Fruit fly (Drosophila melanogaster): ENCODE results near the gene CG1637.

The CG1637 gene

DNA sequence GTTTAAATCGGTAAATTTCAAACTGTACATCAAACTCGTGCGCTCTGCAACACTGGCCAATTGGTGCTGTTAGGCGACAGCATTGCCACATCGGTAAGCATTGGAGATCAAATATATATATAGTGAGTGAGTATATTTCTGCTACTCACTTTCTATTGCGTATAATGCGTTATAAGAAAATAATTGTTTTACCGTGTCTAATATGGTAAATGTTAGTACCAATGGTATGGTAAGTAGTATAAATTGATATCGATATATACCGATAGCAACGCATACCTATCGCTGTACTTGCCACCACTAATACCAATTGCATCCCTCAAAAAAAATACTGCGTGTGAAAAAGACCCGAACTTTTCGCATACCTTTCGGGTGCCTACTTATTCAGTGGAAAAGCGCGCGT is 20.3 kb downstream of the CG1637 start, which contains the start of the genes sofe and CG2186 (continued):
- peak; percentile 67 for TF ChIP-seq slbo (GFP tag; IDR thresholded peaks at IDR 0.05)
- peak; percentile 2 for TF ChIP-seq kni (GFP tag; optimal IDR thresholded peaks at IDR 0.05)
- no peak for TF ChIP-seq nau (GFP tag; optimal IDR thresholded peaks at IDR 0.05)
- peak; percentile 47 for TF ChIP-seq CG15696 (tag; optimal IDR thresholded peaks at IDR 0.05)
- no peak for TF ChIP-seq rib (GFP tag; IDR thresholded peaks at IDR 0.05)
- peak; percentile 97 for TF ChIP-seq CG10267 (tag; optimal IDR thresholded peaks at IDR 0.05)
- no peak for TF ChIP-seq CG10321 (GFP tag; IDR thresholded peaks at IDR 0.05)
- TF ChIP-seq Dll (GFP tag; IDR thresholded peaks at IDR 0.05; ENCODE audit: partially characterized antibody): peak; percentile 94
- TF ChIP-seq CG10366 (GFP tag; IDR thresholded peaks at IDR 0.05): peak; percentile 44; the same call in 1 of the 2 replicates
- TF ChIP-seq Aef1 (GFP tag; IDR thresholded peaks at IDR 0.05): 0 out of 3 replicates have a peak, but pooled peaks have one; percentile 20
- peak; percentile 61 for TF ChIP-seq bab2 (GFP tag; optimal IDR thresholded peaks at IDR 0.05)
- no peak for TF ChIP-seq CG11085 (GFP tag; IDR thresholded peaks at IDR 0.05)
- TF ChIP-seq wek (GFP tag; optimal IDR thresholded peaks at IDR 0.05): no peak
- no peak for TF ChIP-seq Hr39 (optimal IDR thresholded peaks at IDR 0.05)
- 0 out of 2 replicates have a peak, but pooled peaks have one; percentile 14 for TF ChIP-seq CG7372 (GFP tag; IDR thresholded peaks at IDR 0.05)
- TF ChIP-seq vfl (GFP tag; optimal IDR thresholded peaks at IDR 0.05): peak; percentile 44
- no peak for TF ChIP-seq D19B (GFP tag; optimal IDR thresholded peaks at IDR 0.05)
- TF ChIP-seq Bteb2 (GFP tag; optimal IDR thresholded peaks at IDR 0.05): peak; percentile 25
- peak; percentile 10 for TF ChIP-seq Mad (GFP tag; optimal IDR thresholded peaks at IDR 0.05)
- TF ChIP-seq CG3281 (GFP tag; optimal IDR thresholded peaks at IDR 0.05): peak; percentile 16
- peak; percentile 28 for TF ChIP-seq CG17359 (tag; optimal IDR thresholded peaks at IDR 0.05)
- TF ChIP-seq CG3163 (GFP tag; optimal IDR thresholded peaks at IDR 0.05): no peak
- no peak for TF ChIP-seq ATbp (GFP tag; optimal IDR thresholded peaks at IDR 0.05)
- TF ChIP-seq Awh (GFP tag; IDR thresholded peaks at IDR 0.05): no peak

dm6 chrX:10854686-10855085 is 23.0 kb downstream of the CG1637 start, which contains the start of gene feo:
feo (minus strand) TSS chrX:10854869.
- TF ChIP-seq TFAM (GFP tag; optimal IDR thresholded peaks at IDR 0.05): no peak
- TF ChIP-seq CG16863 (GFP tag; optimal IDR thresholded peaks at IDR 0.05): no peak
- peak; percentile 32 for TF ChIP-seq sens (GFP tag)
- TF ChIP-seq CG17829 (tag; optimal IDR thresholded peaks at IDR 0.05): no peak
- TF ChIP-seq Myb (GFP tag; optimal IDR thresholded peaks at IDR 0.05): peak; percentile 95
- TF ChIP-seq nerfin-1 (tag; optimal IDR thresholded peaks at IDR 0.05): no peak
- no peak for TF ChIP-seq CG5180 (GFP tag; optimal IDR thresholded peaks at IDR 0.05)
- peak; percentile 96 for TF ChIP-seq phol (tag; optimal IDR thresholded peaks at IDR 0.05)
- TF ChIP-seq CG9932 (GFP tag; IDR thresholded peaks at IDR 0.05): no peak
- no peak for TF ChIP-seq CG16815 (GFP tag; optimal IDR thresholded peaks at IDR 0.05)
- TF ChIP-seq CG4424 (GFP tag; optimal IDR thresholded peaks at IDR 0.05): no peak
- TF ChIP-seq C15 (GFP tag; IDR thresholded peaks at IDR 0.05): no peak
- no peak for TF ChIP-seq pfk (GFP tag; optimal IDR thresholded peaks at IDR 0.05)
- no peak for TF ChIP-seq H15 (GFP tag; IDR thresholded peaks at IDR 0.05)
- TF ChIP-seq CG15479 (GFP tag; optimal IDR thresholded peaks at IDR 0.05): no peak
- no peak for TF ChIP-seq tap (tag; optimal IDR thresholded peaks at IDR 0.05)
- no peak for TF ChIP-seq CG10209 (GFP tag; optimal IDR thresholded peaks at IDR 0.05)
- TF ChIP-seq Optix (GFP tag; IDR thresholded peaks at IDR 0.05): no peak
- TF ChIP-seq Nf-YC (tag; optimal IDR thresholded peaks at IDR 0.05): no peak
- TF ChIP-seq Ptx1 (GFP tag; IDR thresholded peaks at IDR 0.05): no peak
- no peak for TF ChIP-seq CG17359 (tag; optimal IDR thresholded peaks at IDR 0.05)
- TF ChIP-seq CG4730 (GFP tag; IDR thresholded peaks at IDR 0.05): no peak
- TF ChIP-seq CG12104 (GFP tag; optimal IDR thresholded peaks at IDR 0.05): no peak
- peak; percentile 70 for TF ChIP-seq CG14710 (tag; optimal IDR thresholded peaks at IDR 0.05)
- no peak for TF ChIP-seq E2f1 (GFP tag; IDR thresholded peaks at IDR 0.05)
- TF ChIP-seq CG17612 (GFP tag; IDR thresholded peaks at IDR 0.05): no peak
- TF ChIP-seq bigmax (GFP tag; optimal IDR thresholded peaks at IDR 0.05): no peak
- no peak for TF ChIP-seq ken (GFP tag; IDR thresholded peaks at IDR 0.05)
- TF ChIP-seq emc (GFP tag; optimal IDR thresholded peaks at IDR 0.05): no peak
- TF ChIP-seq cas (GFP tag; IDR thresholded peaks at IDR 0.05): no peak

Data from whole organism, embryonic.